Fruit fly (Drosophila melanogaster) whole organism, prepupa: Measurements from ENCODE around the gene TMEM216.

Experiments
- Blimp-1 ChIP-seq: fragments of 200-800 bp; sonication (Bioruptor generic); optimal IDR thresholded peaks from 3 replicates; lab custom pipeline; 2017; ENCODE audit warnings: missing biosample characterization, missing genetic modification characterization, mild to moderate bottlenecking, moderate library complexity, missing genetic modification reagents
- CG11762 ChIP-seq: fragments of 200-800 bp; sonication (Bioruptor generic); optimal IDR thresholded peaks from 3 replicates; lab custom pipeline; 2016; ENCODE audit warnings: missing biosample characterization, missing genetic modification characterization; ENCODE audit not compliant: insufficient read depth
- CG11902 ChIP-seq: fragments of 200-800 bp; sonication (Bioruptor generic); optimal IDR thresholded peaks from 3 replicates; lab custom pipeline; 2016; ENCODE audit warnings: missing biosample characterization, missing genetic modification characterization
- CG1621 ChIP-seq: fragments of 200-800 bp; sonication (Bioruptor generic); optimal IDR thresholded peaks from 3 replicates; lab custom pipeline; 2018; ENCODE audit warnings: missing biosample characterization, mild to moderate bottlenecking, missing genetic modification characterization
- CG32006 ChIP-seq: fragments of 200-800 bp; sonication (Bioruptor generic); optimal IDR thresholded peaks from 3 replicates; lab custom pipeline; 2017; ENCODE audit warnings: missing biosample characterization, mild to moderate bottlenecking, missing genetic modification characterization
- Eip75B ChIP-seq: fragments of 200-800 bp; sonication (Bioruptor generic); optimal IDR thresholded peaks from 3 replicates; lab custom pipeline; 2016; ENCODE audit warnings: missing biosample characterization, missing genetic modification characterization
- Eip93F ChIP-seq: fragments of 200-800 bp; sonication (Bioruptor generic); optimal IDR thresholded peaks from 2 replicates; lab custom pipeline; 2016; ENCODE audit warnings: missing biosample characterization, mild to moderate bottlenecking, missing genetic modification characterization
- Hr38 ChIP-seq: sonication (Bioruptor generic); optimal IDR thresholded peaks from 2 replicates; lab custom pipeline; 2016; ENCODE audit warnings: missing biosample characterization, missing genetic modification characterization
- Hr39 ChIP-seq: fragments of 200-800 bp; sonication (Bioruptor generic); optimal IDR thresholded peaks from 2 replicates; lab custom pipeline; 2016; ENCODE audit warnings: missing biosample characterization, missing genetic modification characterization
- OdsH ChIP-seq: fragments of 200-800 bp; sonication (Bioruptor generic); optimal IDR thresholded peaks from 3 replicates; lab custom pipeline; 2016; ENCODE audit warnings: missing biosample characterization, missing genetic modification characterization
- cyc ChIP-seq: fragments of 200-800 bp; sonication (Bioruptor generic); optimal IDR thresholded peaks from 3 replicates; lab custom pipeline; 2016; ENCODE audit warnings: missing biosample characterization, missing genetic modification characterization
- dac ChIP-seq: fragments of 200-800 bp; sonication (Bioruptor generic); optimal IDR thresholded peaks from 2 replicates; lab custom pipeline; 2017; ENCODE audit warnings: missing biosample characterization, mild to moderate bottlenecking, missing genetic modification characterization
- fd85E ChIP-seq: fragments of 200-800 bp; sonication (Bioruptor generic); optimal IDR thresholded peaks from 3 replicates; lab custom pipeline; 2016; ENCODE audit warnings: missing biosample characterization, missing genetic modification characterization
- ss ChIP-seq, 2 experiments: fragments of 200-800 bp; sonication (Bioruptor generic); optimal IDR thresholded peaks; 2 replicates in 1 of 2; 3 replicates in 1 of 2; lab custom pipeline; 2017 to 2018; ENCODE audit warnings: mild to moderate bottlenecking in 2 of 2, missing biosample characterization in 2 of 2, missing genetic modification characterization in 2 of 2, moderate library complexity in 1 of 2

dm6 chr3R:8669029-8669707, 46.9 kb upstream of the TMEM216 start:
- peak; percentile 94 for TF ChIP-seq dac (GFP tag; lab: Kevin White, UChicago)
- TF ChIP-seq ss (GFP tag; optimal IDR thresholded peaks at IDR 0.05; lab: Kevin White, UChicago) = peak; percentile 96 to 97
- peak; percentile 64 for TF ChIP-seq Hr38
- peak; percentile 96 for TF ChIP-seq Hr39 (GFP tag; lab: Kevin White, UChicago)
- peak; percentile 95 for TF ChIP-seq CG11762
- TF ChIP-seq CG11902 (GFP tag; lab: Kevin White, UChicago) = peak; percentile 90
- TF ChIP-seq Eip93F (GFP tag; lab: Kevin White, UChicago) = peak; percentile 97
- TF ChIP-seq CG1621 (tag; lab: Kevin White, UChicago) = peak; percentile 98
- peak; percentile 98 for TF ChIP-seq Eip75B
- peak; percentile 98 for TF ChIP-seq CG32006 (GFP tag; lab: Kevin White, UChicago)
- peak; percentile 88 for TF ChIP-seq Blimp-1
- peak; percentile 94 for TF ChIP-seq fd85E (GFP tag; lab: Kevin White, UChicago)
- TF ChIP-seq cyc = peak; percentile 97
- TF ChIP-seq OdsH (GFP tag; lab: Kevin White, UChicago) = peak; percentile 98
